Worm (Caenorhabditis elegans) whole organism, mixed stage, embryonic: ENCODE results near the gene dsb-1.

Experiments used
- ces-1 ChIP-seq: fragments of 150-350 bp; optimal IDR thresholded peaks from 2 replicates; lab custom pipeline; 2014; ENCODE audit warnings: missing biosample characterization, missing genetic modification reagents, missing genetic modification characterization
- mep-1 ChIP-seq: fragments of 150-350 bp; optimal IDR thresholded peaks from 2 replicates; lab custom pipeline; 2017; ENCODE audit warnings: missing biosample characterization, missing genetic modification reagents, missing genetic modification characterization, inconsistent platforms
- mls-2 ChIP-seq: sonication (generic microtip); optimal IDR thresholded peaks from 2 replicates; lab custom pipeline; 2016; ENCODE audit warnings: mild to moderate bottlenecking, missing genetic modification characterization, moderate library complexity, missing compliant biosample characterization
- nhr-237 ChIP-seq: fragments of 150-350 bp; optimal IDR thresholded peaks from 2 replicates; lab custom pipeline; 2014; ENCODE audit warnings: missing biosample characterization, missing genetic modification characterization
- pha-4 ChIP-seq: fragments of 150-350 bp; optimal IDR thresholded peaks from 2 replicates; lab custom pipeline; 2018; ENCODE audit warnings: missing biosample characterization, missing genetic modification reagents, missing genetic modification characterization
- unc-62 ChIP-seq: fragments of 150-350 bp; optimal IDR thresholded peaks from 2 replicates; lab custom pipeline; 2014; ENCODE audit warnings: missing biosample characterization, missing genetic modification reagents, missing genetic modification characterization
- ztf-11 ChIP-seq: fragments of 150-350 bp; optimal IDR thresholded peaks from 2 replicates; lab custom pipeline; 2014; ENCODE audit warnings: missing biosample characterization, missing genetic modification characterization

- TF ChIP-seq ces-1 (GFP tag; lab: Kevin White, UChicago) (no peak), mls-2 (tag; lab: Kevin White, UChicago) (no peak), ztf-11 (tag; lab: Kevin White, UChicago) (no peak), nhr-237 (tag; lab: Kevin White, UChicago) (no peak), pha-4 (tag; lab: Kevin White, UChicago) (no peak), mep-1 (no peak), unc-62 (GFP tag; lab: Kevin White, UChicago) (no peak)
Measured at ce11 chrIV:12429504-12429903, 20.8 kb downstream of the dsb-1 start.
